Worm (Caenorhabditis elegans) whole organism, midembryonic: ENCODE data around the gene acd-4.

Experiments used
- T22C8.4 ChIP-seq: fragments of 200-800 bp; sonication (Bioruptor generic); IDR thresholded peaks from 2 replicates; pipeline ENCODE4 v1.3.6; 2022; ENCODE audit warnings: missing genetic modification characterization, missing compliant biosample characterization
- cog-1 ChIP-seq: sonication (generic microtip); optimal IDR thresholded peaks from 2 replicates; lab custom pipeline; 2016; ENCODE audit warnings: missing genetic modification characterization, missing compliant biosample characterization
- flt-1 ChIP-seq: fragments of 200-800 bp; sonication (Bioruptor generic); IDR thresholded peaks from 2 replicates; pipeline ENCODE4 v1.3.6; 2022; ENCODE audit warnings: missing genetic modification characterization, missing compliant biosample characterization
- klf-2 ChIP-seq: fragments of 200-800 bp; sonication (Bioruptor generic); conservative IDR thresholded peaks from 2 replicates; pipeline ENCODE4 v1.3.6; 2022; ENCODE audit warnings: missing genetic modification reagents, missing genetic modification characterization, missing compliant biosample characterization
- med-1 ChIP-seq: sonication (generic microtip); optimal IDR thresholded peaks from 2 replicates; lab custom pipeline; 2017; ENCODE audit warnings: missing genetic modification characterization, mild to moderate bottlenecking, missing compliant biosample characterization, antibody characterized with exemption, missing genetic modification reagents; ENCODE audit not compliant: insufficient read depth
- ref-1 ChIP-seq: fragments of 200-800 bp; sonication (Bioruptor generic); conservative IDR thresholded peaks from 2 replicates; pipeline ENCODE4 v1.3.6; 2022; ENCODE audit warnings: missing genetic modification reagents, missing genetic modification characterization, missing compliant biosample characterization
- tab-1 ChIP-seq: fragments of 200-800 bp; sonication (Bioruptor generic); IDR thresholded peaks from 2 replicates; pipeline ENCODE4 v1.3.6; 2022; ENCODE audit warnings: missing genetic modification characterization, missing compliant biosample characterization
- ztf-23 ChIP-seq: fragments of 200-800 bp; sonication (Bioruptor generic); IDR thresholded peaks from 2 replicates; pipeline ENCODE4 v1.3.6; 2022; ENCODE audit warnings: missing genetic modification reagents, missing genetic modification characterization, missing compliant biosample characterization
- ztf-29 ChIP-seq: fragments of 200-800 bp; sonication (Bioruptor generic); IDR thresholded peaks from 2 replicates; pipeline ENCODE4 v1.3.6; 2022; ENCODE audit warnings: missing genetic modification reagents, missing genetic modification characterization, missing compliant biosample characterization

The acd-4 gene

DNA sequence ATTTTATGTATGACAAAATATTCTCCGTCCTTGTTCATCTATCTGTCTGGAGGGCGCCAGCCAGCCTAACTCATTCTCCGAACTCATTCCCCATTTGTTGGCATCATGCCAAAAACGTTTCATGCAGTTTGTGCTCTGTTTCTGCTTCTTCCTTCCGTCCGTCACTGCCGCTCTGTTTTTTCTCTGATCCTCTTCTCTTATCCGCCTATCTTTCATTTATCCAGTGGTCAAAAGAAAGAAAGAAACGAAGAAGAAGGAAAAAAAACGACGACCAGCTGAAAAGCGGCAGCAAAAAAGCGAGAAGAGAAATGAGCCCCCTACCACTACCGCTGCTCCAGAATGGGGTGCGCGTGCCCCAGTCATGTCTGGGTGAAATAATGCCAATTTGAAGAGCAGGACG, 25.0 kb downstream of the acd-4 start:
- no peak for TF ChIP-seq klf-2 (GFP tag; lab: Robert Waterston, UW)
- TF ChIP-seq ztf-23 (GFP tag; lab: Robert Waterston, UW): no peak
- TF ChIP-seq ref-1 (GFP tag; lab: Robert Waterston, UW): no peak
- TF ChIP-seq T22C8.4 (GFP tag; lab: Robert Waterston, UW): no peak
- no peak for TF ChIP-seq flt-1 (GFP tag; lab: Robert Waterston, UW)

DNA sequence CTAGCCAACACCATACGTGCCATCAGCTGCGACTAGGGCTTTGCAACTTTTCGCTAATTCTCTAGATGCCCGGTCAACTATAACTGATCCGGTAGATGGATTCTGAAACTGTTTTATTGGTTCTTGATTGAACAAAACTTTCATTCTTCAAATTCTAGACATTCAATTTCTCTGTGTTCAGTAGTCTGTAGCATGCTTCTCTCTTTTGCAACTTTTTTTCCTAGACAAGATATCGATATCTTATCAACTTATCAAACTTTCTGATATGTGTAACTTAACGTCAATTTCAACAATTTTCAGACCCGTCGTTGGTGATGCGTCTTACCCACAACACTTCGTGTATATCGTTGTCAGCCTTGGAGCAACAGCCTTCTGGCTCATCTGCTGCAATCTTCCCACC, 27.7 kb downstream of the acd-4 start, which contains the start of gene ZC190.4:
Gene ZC190.4, plus strand, starts transcription at position 301 of the 400 bp plus-strand sequence.
- no peak for TF ChIP-seq ztf-23 (GFP tag; lab: Robert Waterston, UW)
- TF ChIP-seq med-1 (GFP tag; lab: Kevin White, UChicago): no peak
- no peak for TF ChIP-seq tab-1
- no peak for TF ChIP-seq flt-1 (GFP tag; lab: Robert Waterston, UW)
- no peak for TF ChIP-seq ref-1 (GFP tag; lab: Robert Waterston, UW)
- no peak for TF ChIP-seq cog-1
- no peak for TF ChIP-seq klf-2 (GFP tag; lab: Robert Waterston, UW)
- no peak for TF ChIP-seq T22C8.4 (GFP tag; lab: Robert Waterston, UW)
- TF ChIP-seq ztf-29: no peak

DNA sequence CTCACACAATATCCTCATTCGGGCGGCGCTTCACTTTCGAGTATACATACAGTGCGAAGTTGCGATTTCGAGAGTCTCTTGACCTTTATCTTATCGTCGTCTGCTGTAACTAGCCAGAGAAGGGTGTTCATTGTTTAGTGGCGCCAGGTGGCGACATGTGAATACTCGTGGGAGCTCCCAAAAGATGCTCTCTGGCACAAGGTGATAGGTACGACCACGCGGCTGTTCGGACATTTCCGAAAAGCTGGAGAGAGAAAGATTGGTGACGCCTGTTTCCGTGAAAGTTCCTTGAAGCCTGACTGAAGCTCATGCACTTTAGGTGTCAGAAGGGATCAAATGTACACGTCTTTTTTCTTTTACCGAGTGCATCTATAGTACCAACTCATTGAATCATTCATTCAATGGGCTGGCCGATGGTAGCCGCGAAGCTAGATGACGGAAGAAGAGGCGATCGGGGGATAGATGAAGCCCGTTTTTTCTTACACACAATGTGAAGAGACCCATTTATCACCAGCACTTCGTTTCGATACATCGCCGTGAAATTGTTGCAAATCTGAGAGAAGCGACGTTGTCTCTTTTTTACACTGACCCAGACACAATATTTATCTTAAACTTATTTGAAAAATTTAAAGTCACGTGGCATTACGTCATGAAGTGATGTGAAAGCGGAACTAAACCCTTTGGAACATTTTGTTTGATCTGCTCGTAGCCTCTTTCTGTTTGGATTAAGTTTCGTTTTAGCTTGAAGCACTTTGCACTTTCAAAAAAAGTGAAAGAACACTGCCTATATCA, 29.4 kb downstream of the acd-4 start:
- TF ChIP-seq ztf-23 (GFP tag; lab: Robert Waterston, UW): no peak

DNA sequence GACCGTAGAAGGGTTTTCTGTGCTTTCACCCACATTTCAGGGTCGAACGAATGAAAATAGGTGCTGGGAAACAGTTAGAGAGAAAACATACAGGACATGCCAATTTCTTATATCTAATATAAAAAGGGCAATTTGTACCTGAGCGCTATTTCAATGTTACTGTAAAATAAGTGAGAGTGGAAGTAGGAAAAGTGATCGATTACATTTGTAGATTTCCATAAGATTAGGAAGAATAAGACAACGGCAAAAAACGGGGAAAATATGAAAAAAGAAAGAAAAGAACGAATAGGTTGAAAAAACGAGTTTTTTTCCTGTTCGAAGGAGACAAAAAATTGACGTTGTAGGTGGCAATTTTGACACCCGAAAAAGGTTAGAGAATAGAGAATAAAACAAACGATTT, 30.2 kb downstream of the acd-4 start:
- TF ChIP-seq ref-1 (GFP tag; lab: Robert Waterston, UW): no peak
- no peak for TF ChIP-seq ztf-29
- TF ChIP-seq flt-1 (GFP tag; lab: Robert Waterston, UW): no peak
- no peak for TF ChIP-seq ztf-23 (GFP tag; lab: Robert Waterston, UW)
- no peak for TF ChIP-seq T22C8.4 (GFP tag; lab: Robert Waterston, UW)
- TF ChIP-seq tab-1: no peak
- no peak for TF ChIP-seq med-1 (GFP tag; lab: Kevin White, UChicago)
- TF ChIP-seq klf-2 (GFP tag; lab: Robert Waterston, UW): no peak
- TF ChIP-seq cog-1: no peak

DNA sequence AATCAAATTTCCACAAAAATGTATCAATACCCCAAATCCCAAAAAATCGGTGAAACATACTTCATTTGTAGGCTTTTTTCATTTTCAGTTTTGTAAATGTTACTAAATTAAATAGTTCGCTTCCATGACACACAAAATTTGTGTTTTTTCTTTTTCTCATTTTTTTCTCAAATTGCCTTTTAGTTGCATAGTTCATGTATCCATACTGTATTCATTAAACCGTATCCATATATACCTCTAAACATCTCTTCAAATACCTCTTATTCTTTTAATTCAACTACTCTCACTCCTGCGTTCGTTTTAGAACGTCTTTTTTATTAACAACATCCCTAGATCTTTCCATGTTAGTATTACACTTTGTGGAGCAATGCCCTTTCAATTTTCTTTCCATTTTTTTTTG, 32.7 kb downstream of the acd-4 start:
- TF ChIP-seq flt-1 (GFP tag; lab: Robert Waterston, UW) (no peak), med-1 (GFP tag; lab: Kevin White, UChicago) (no peak)

DNA sequence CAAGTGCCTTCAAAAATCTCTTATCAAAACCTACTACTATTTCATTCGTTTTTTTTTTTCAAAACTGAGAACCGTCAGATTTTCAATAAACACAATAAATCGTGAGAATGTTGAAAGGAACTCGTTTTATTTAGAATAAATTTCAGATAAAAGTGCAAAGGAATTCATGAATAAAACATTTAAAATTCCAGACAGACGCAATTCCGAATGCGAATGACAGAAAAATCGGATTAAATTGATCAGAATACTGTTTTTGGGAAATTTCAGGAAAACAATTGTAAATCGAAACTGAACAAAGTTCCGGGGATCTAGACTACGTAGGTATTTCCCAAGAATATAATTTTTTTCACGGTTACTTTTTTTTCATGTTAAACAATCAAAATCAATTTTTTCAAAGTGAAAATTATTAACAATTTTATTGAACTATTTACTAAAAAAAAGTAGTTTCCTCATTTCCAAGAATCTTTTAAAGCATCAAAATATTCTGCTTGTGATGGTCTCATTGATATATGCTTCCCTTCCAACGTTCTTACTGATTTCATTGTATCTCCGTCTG, 33.6 kb downstream of the acd-4 start:
- TF ChIP-seq cog-1: no peak
- no peak for TF ChIP-seq ztf-29
- no peak for TF ChIP-seq ztf-23 (GFP tag; lab: Robert Waterston, UW)
- no peak for TF ChIP-seq tab-1
- no peak for TF ChIP-seq klf-2 (GFP tag; lab: Robert Waterston, UW)
- TF ChIP-seq T22C8.4 (GFP tag; lab: Robert Waterston, UW): no peak
- TF ChIP-seq flt-1 (GFP tag; lab: Robert Waterston, UW): no peak
- TF ChIP-seq ref-1 (GFP tag; lab: Robert Waterston, UW): no peak
- no peak for TF ChIP-seq med-1 (GFP tag; lab: Kevin White, UChicago)

DNA sequence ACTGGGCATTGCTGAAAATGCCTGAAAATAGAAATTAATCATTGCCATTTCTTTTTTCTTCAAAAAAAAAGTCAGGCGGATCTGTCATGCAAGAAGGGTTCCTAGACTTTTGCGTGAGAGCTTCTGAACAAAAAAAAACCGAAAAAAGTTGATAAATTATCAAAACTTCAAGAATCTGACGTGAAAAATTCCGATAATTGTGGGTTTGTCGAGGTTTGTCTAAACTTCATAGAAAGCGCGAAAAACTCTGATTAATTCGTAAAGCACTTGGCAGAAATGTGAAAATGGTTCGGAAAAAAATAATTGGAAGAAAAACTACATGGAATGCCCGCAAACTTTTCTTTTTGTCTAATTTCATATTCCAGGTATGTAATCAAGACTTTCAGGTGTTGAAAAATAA, 35.5 kb downstream of the acd-4 start, which contains the start of gene ZC190.5:
Gene ZC190.5, minus strand, starts transcription at position 101 of the 400 bp plus-strand sequence.
- TF ChIP-seq T22C8.4 (GFP tag; lab: Robert Waterston, UW) (no peak), klf-2 (GFP tag; lab: Robert Waterston, UW) (no peak), ztf-23 (GFP tag; lab: Robert Waterston, UW) (no peak), cog-1 (no peak), ref-1 (GFP tag; lab: Robert Waterston, UW) (no peak), ztf-29 (no peak)

DNA sequence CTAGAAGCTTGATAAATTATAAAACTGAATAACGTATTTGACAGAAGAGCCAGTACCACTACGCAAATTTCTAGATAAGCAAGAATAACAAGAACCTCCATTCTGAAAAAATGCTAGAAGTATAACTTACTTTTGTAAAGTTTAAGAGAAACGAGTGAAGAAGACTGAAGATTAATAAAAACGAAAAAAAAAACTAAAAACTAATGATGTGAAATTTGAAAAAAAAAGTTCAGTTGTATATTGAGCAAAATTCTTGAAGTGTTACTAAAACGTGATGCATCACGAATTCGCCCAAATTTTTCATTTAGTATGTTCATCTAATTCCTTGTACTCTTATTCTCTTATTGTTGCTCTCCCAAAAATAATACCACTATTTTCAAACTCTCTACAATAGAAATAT, 39.2 kb downstream of the acd-4 start, which contains the start of gene ZC190.6:
Gene ZC190.6, minus strand, starts transcription at position 101 of the 400 bp plus-strand sequence.
- TF ChIP-seq cog-1: no peak
- TF ChIP-seq T22C8.4 (GFP tag; lab: Robert Waterston, UW): no peak
- no peak for TF ChIP-seq klf-2 (GFP tag; lab: Robert Waterston, UW)
- no peak for TF ChIP-seq ztf-23 (GFP tag; lab: Robert Waterston, UW)
- TF ChIP-seq ztf-29: no peak
- no peak for TF ChIP-seq tab-1
- no peak for TF ChIP-seq flt-1 (GFP tag; lab: Robert Waterston, UW)
- no peak for TF ChIP-seq ref-1 (GFP tag; lab: Robert Waterston, UW)
- no peak for TF ChIP-seq med-1 (GFP tag; lab: Kevin White, UChicago)

DNA sequence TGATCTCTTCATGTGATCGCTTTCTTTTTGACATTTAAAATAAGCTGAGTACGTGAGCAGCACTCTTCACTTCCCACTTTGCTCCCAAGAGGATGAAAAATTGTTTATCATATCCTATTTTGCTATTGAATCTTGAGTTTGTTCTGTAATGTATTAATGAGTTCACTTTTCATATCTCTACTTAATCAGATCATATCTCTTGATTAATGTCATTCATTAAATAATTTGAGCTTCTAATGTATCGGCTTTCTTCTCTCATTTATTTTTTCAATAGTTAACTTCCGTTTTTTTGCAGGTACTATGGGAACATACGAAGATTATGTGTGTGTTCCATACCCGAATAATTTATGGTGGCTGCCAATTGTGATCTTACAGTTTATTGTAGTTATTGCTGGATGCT, 43.0 kb downstream of the acd-4 start, which contains the start of gene ZC190.2:
Gene ZC190.2, plus strand, starts transcription at position 301 of the 400 bp plus-strand sequence.
- TF ChIP-seq med-1 (GFP tag; lab: Kevin White, UChicago) (no peak), ztf-23 (GFP tag; lab: Robert Waterston, UW) (no peak), T22C8.4 (GFP tag; lab: Robert Waterston, UW) (no peak), ztf-29 (no peak), flt-1 (GFP tag; lab: Robert Waterston, UW) (no peak), ref-1 (GFP tag; lab: Robert Waterston, UW) (no peak), cog-1 (no peak), klf-2 (GFP tag; lab: Robert Waterston, UW) (no peak), tab-1 (no peak)

DNA sequence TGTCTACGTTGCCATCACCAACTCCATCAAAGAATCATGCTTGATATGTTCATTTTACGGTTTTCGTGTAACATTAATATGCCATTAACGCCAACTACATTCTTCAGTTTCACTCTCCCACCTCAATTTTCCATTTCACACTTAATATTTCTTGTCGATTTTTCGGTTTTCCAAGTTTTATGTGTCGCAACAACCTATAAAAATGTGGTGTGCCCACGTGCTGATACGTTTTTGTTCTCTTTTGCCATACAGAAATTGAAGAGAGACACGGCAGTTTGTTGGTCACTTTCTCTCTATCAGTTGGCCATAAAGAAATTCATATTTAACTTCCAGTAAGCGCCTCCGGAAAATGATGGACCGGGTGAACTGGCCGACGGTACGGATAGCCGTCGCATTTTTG, 44.7 kb downstream of the acd-4 start, which contains the start of gene cln-3.3:
Gene cln-3.3, plus strand, starts transcription at position 334 of the 400 bp plus-strand sequence.
- TF ChIP-seq ref-1 (GFP tag; lab: Robert Waterston, UW) (no peak), med-1 (GFP tag; lab: Kevin White, UChicago) (no peak), tab-1 (no peak), T22C8.4 (GFP tag; lab: Robert Waterston, UW) (no peak), ztf-23 (GFP tag; lab: Robert Waterston, UW) (no peak), ztf-29 (no peak)
